Worm (Caenorhabditis elegans): Measurements from ENCODE around the gene math-24.

ce11 chrII:1946427-1946826 is 46.4 kb downstream of the math-24 start, which contains the start of gene math-48:
- TF ChIP-seq ztf-1 (GFP tag; conservative IDR thresholded peaks at IDR 0.05) = no peak
- TF ChIP-seq aly-2 (tag; optimal IDR thresholded peaks at IDR 0.05) = no peak

All from whole organism, L2 larva.